Fruit fly (Drosophila melanogaster): Measurements from ENCODE around the gene CG34258.

Gene CG34258

dm6 chr3L:19945469-19945868 is 6.3 kb downstream of the CG34258 start:
- TF ChIP-seq CG32121 (GFP tag; IDR thresholded peaks at IDR 0.05): no peak
- TF ChIP-seq CG4496 (GFP tag; IDR thresholded peaks at IDR 0.05): no peak
- no peak for TF ChIP-seq CG15710 (tag; optimal IDR thresholded peaks at IDR 0.05)
- TF ChIP-seq fd96Ca (GFP tag; IDR thresholded peaks at IDR 0.05): no peak
- no peak for TF ChIP-seq CG8159 (tag; optimal IDR thresholded peaks at IDR 0.05)
- TF ChIP-seq CG13204 (GFP tag; optimal IDR thresholded peaks at IDR 0.05): no peak
- TF ChIP-seq rn (GFP tag; IDR thresholded peaks at IDR 0.05): no peak
- TF ChIP-seq CG9948 (tag; optimal IDR thresholded peaks at IDR 0.05): no peak
- no peak for TF ChIP-seq EcR (GFP tag; optimal IDR thresholded peaks at IDR 0.05)
- TF ChIP-seq CG17806 (tag; optimal IDR thresholded peaks at IDR 0.05): no peak
- TF ChIP-seq Snoo (tag; optimal IDR thresholded peaks at IDR 0.05): no peak
- no peak for TF ChIP-seq CG34367 (tag; optimal IDR thresholded peaks at IDR 0.05)
- no peak for TF ChIP-seq Ets98B (GFP tag; IDR thresholded peaks at IDR 0.05)
- TF ChIP-seq Pif1B (GFP tag; optimal IDR thresholded peaks at IDR 0.05): no peak
- TF ChIP-seq CG14655 (GFP tag; optimal IDR thresholded peaks at IDR 0.05): no peak

dm6 chr3L:19941162-19941561 is 10.6 kb downstream of the CG34258 start:
- TF ChIP-seq Ets98B (GFP tag; IDR thresholded peaks at IDR 0.05) (no peak), CG17806 (tag; optimal IDR thresholded peaks at IDR 0.05) (no peak), CG32121 (GFP tag; IDR thresholded peaks at IDR 0.05) (no peak), EcR (GFP tag; optimal IDR thresholded peaks at IDR 0.05) (no peak), gl (tag; optimal IDR thresholded peaks at IDR 0.05) (no peak), fd96Ca (GFP tag; IDR thresholded peaks at IDR 0.05) (no peak), CG15710 (tag; optimal IDR thresholded peaks at IDR 0.05) (no peak), Pif1A (GFP tag; optimal IDR thresholded peaks at IDR 0.05) (no peak), CG4496 (GFP tag; IDR thresholded peaks at IDR 0.05) (no peak), Pif1B (GFP tag; optimal IDR thresholded peaks at IDR 0.05) (no peak)

dm6 chr3L:19940349-19940748 is 11.4 kb downstream of the CG34258 start:
- TF ChIP-seq CG15710 (tag; optimal IDR thresholded peaks at IDR 0.05) (no peak), CG4496 (GFP tag; IDR thresholded peaks at IDR 0.05) (no peak), CG10348 (GFP tag; IDR thresholded peaks at IDR 0.05) (no peak), CG8301 (tag; optimal IDR thresholded peaks at IDR 0.05) (no peak), CG8159 (tag; optimal IDR thresholded peaks at IDR 0.05) (no peak), D1 (tag; optimal IDR thresholded peaks at IDR 0.05) (no peak), gl (tag; optimal IDR thresholded peaks at IDR 0.05) (no peak)

dm6 chr3L:19939024-19939423 is 12.7 kb downstream of the CG34258 start, which contains the start of gene Ac76E:
TSS of gene Ac76E (plus strand) at chr3L:19939287.
- TF ChIP-seq Ets98B (GFP tag; IDR thresholded peaks at IDR 0.05): peak; percentile 30; the same call in 1 of the 2 replicates
- TF ChIP-seq gl (tag; optimal IDR thresholded peaks at IDR 0.05): no peak
- TF ChIP-seq CG34367 (tag; optimal IDR thresholded peaks at IDR 0.05): no peak
- no peak for TF ChIP-seq CG17806 (tag; optimal IDR thresholded peaks at IDR 0.05)
- peak; percentile 16; the same call in 1 of the 2 replicates for TF ChIP-seq CG32121 (GFP tag; IDR thresholded peaks at IDR 0.05)
- TF ChIP-seq CG8159 (tag; optimal IDR thresholded peaks at IDR 0.05): no peak
- no peak for TF ChIP-seq CG14655 (GFP tag; optimal IDR thresholded peaks at IDR 0.05)
- TF ChIP-seq D1 (tag; optimal IDR thresholded peaks at IDR 0.05): no peak
- no peak for TF ChIP-seq EcR (GFP tag; optimal IDR thresholded peaks at IDR 0.05)
- no peak; the same call in 2 of the 3 replicates for TF ChIP-seq CG4496 (GFP tag; IDR thresholded peaks at IDR 0.05)
- TF ChIP-seq Pif1B (GFP tag; optimal IDR thresholded peaks at IDR 0.05): no peak
- TF ChIP-seq CG12605 (GFP tag; IDR thresholded peaks at IDR 0.05): peak; percentile 52
- TF ChIP-seq fd96Ca (GFP tag; IDR thresholded peaks at IDR 0.05): no peak
- TF ChIP-seq CG8301 (tag; optimal IDR thresholded peaks at IDR 0.05): no peak
- no peak for TF ChIP-seq Pif1A (GFP tag; optimal IDR thresholded peaks at IDR 0.05)
- no peak for TF ChIP-seq rn (GFP tag; IDR thresholded peaks at IDR 0.05)
- no peak for TF ChIP-seq CG13204 (GFP tag; optimal IDR thresholded peaks at IDR 0.05)
- no peak for TF ChIP-seq CG15710 (tag; optimal IDR thresholded peaks at IDR 0.05)
- no peak for TF ChIP-seq CG10348 (GFP tag; IDR thresholded peaks at IDR 0.05)
- no peak for TF ChIP-seq CG9948 (tag; optimal IDR thresholded peaks at IDR 0.05)
- TF ChIP-seq Snoo (tag; optimal IDR thresholded peaks at IDR 0.05): no peak

- TF ChIP-seq CG32121 (GFP tag; IDR thresholded peaks at IDR 0.05) (peak; percentile 26; the same call in 1 of the 2 replicates), Pif1A (GFP tag; optimal IDR thresholded peaks at IDR 0.05) (peak; percentile 35), Ets98B (GFP tag; IDR thresholded peaks at IDR 0.05) (peak; percentile 53), CG12605 (GFP tag; IDR thresholded peaks at IDR 0.05) (peak; percentile 62), CG14655 (GFP tag; optimal IDR thresholded peaks at IDR 0.05) (no peak), fd96Ca (GFP tag; IDR thresholded peaks at IDR 0.05) (0 out of 3 replicates have a peak, but pooled peaks have one; percentile 10), CG13204 (GFP tag; optimal IDR thresholded peaks at IDR 0.05) (no peak), CG8159 (tag; optimal IDR thresholded peaks at IDR 0.05) (no peak)
Measured at dm6 chr3L:19932917-19933316, 18.9 kb downstream of the CG34258 start.

dm6 chr3L:19931391-19931790 is 20.4 kb downstream of the CG34258 start, which contains the start of gene CG46462:
TSS of gene CG46462 (plus strand) at chr3L:19931691.
- TF ChIP-seq CG12605 (GFP tag; IDR thresholded peaks at IDR 0.05): no peak
- no peak for TF ChIP-seq EcR (GFP tag; optimal IDR thresholded peaks at IDR 0.05)
- no peak for TF ChIP-seq CG10348 (GFP tag; IDR thresholded peaks at IDR 0.05)
- no peak for TF ChIP-seq D1 (tag; optimal IDR thresholded peaks at IDR 0.05)
- TF ChIP-seq CG8159 (tag; optimal IDR thresholded peaks at IDR 0.05): no peak
- no peak for TF ChIP-seq Pif1B (GFP tag; optimal IDR thresholded peaks at IDR 0.05)
- no peak for TF ChIP-seq CG17806 (tag; optimal IDR thresholded peaks at IDR 0.05)
- no peak for TF ChIP-seq CG13204 (GFP tag; optimal IDR thresholded peaks at IDR 0.05)
- TF ChIP-seq CG15710 (tag; optimal IDR thresholded peaks at IDR 0.05): no peak
- TF ChIP-seq gl (tag; optimal IDR thresholded peaks at IDR 0.05): no peak
- no peak for TF ChIP-seq CG8301 (tag; optimal IDR thresholded peaks at IDR 0.05)
- no peak for TF ChIP-seq CG34367 (tag; optimal IDR thresholded peaks at IDR 0.05)
- no peak for TF ChIP-seq rn (GFP tag; IDR thresholded peaks at IDR 0.05)
- no peak for TF ChIP-seq Pif1A (GFP tag; optimal IDR thresholded peaks at IDR 0.05)
- TF ChIP-seq fd96Ca (GFP tag; IDR thresholded peaks at IDR 0.05): no peak
- no peak for TF ChIP-seq CG14655 (GFP tag; optimal IDR thresholded peaks at IDR 0.05)
- no peak for TF ChIP-seq CG9948 (tag; optimal IDR thresholded peaks at IDR 0.05)
- TF ChIP-seq Snoo (tag; optimal IDR thresholded peaks at IDR 0.05): no peak
- no peak for TF ChIP-seq CG4496 (GFP tag; IDR thresholded peaks at IDR 0.05)

Data from whole organism, pupa.